Worm (Caenorhabditis elegans) whole organism, L4 larva: ENCODE measurements around the gene cal-2.
A peak's percentile ranks its signal among the peaks of the same experiment; 100 is the strongest.

Experiments used
- D1046.2 ChIP-seq: fragments of 200-800 bp; sonication (Bioruptor generic); IDR thresholded peaks from 2 replicates; pipeline ENCODE4 v1.3.6; 2022; ENCODE audit warnings: missing genetic modification characterization, missing compliant biosample characterization
- F37D6.2 ChIP-seq: sonication (generic microtip); optimal IDR thresholded peaks from 2 replicates; lab custom pipeline; 2016; ENCODE audit warnings: mild to moderate bottlenecking, missing genetic modification characterization, missing compliant biosample characterization
- F49E8.2 ChIP-seq: sonication (generic microtip); optimal IDR thresholded peaks from 2 replicates; lab custom pipeline; 2016; ENCODE audit warnings: missing compliant biosample characterization, mild to moderate bottlenecking, missing genetic modification characterization, borderline replicate concordance
- T20F7.1 ChIP-seq: fragments of 200-800 bp; sonication (Bioruptor generic); optimal IDR thresholded peaks from 2 replicates; lab custom pipeline; 2018; ENCODE audit warnings: mild to moderate bottlenecking, missing genetic modification characterization, missing compliant biosample characterization
- Y75B8A.6 ChIP-seq: fragments of 200-800 bp; sonication (Bioruptor generic); IDR thresholded peaks from 2 replicates; pipeline ENCODE4 v1.3.6; 2022; ENCODE audit warnings: missing genetic modification reagents, missing genetic modification characterization, missing compliant biosample characterization
- aly-2 ChIP-seq: sonication (generic microtip); optimal IDR thresholded peaks from 2 replicates; lab custom pipeline; 2018; ENCODE audit warnings: missing biosample characterization, missing genetic modification characterization
- ceh-32 ChIP-seq: sonication (generic microtip); optimal IDR thresholded peaks from 2 replicates; lab custom pipeline; 2016; ENCODE audit warnings: mild to moderate bottlenecking, missing genetic modification characterization, missing compliant biosample characterization; ENCODE audit not compliant: poor library complexity
- ceh-44 ChIP-seq: fragments of 200-800 bp; sonication (Bioruptor generic); IDR thresholded peaks from 2 replicates; pipeline ENCODE4 v1.3.6; 2022; ENCODE audit warnings: missing genetic modification reagents, missing genetic modification characterization, missing compliant biosample characterization
- ceh-62 ChIP-seq: sonication (generic microtip); optimal IDR thresholded peaks from 2 replicates; lab custom pipeline; 2017; ENCODE audit warnings: missing biosample characterization, missing genetic modification characterization
- ces-1 ChIP-seq: fragments of 150-350 bp; sonication (generic microtip); optimal IDR thresholded peaks from 4 replicates; lab custom pipeline; 2014; ENCODE audit warnings: missing biosample characterization, missing genetic modification reagents, missing genetic modification characterization
- ctbp-1 ChIP-seq: fragments of 200-800 bp; sonication (Bioruptor generic); IDR thresholded peaks from 2 replicates; pipeline ENCODE4 v1.3.6; 2022; ENCODE audit warnings: missing genetic modification reagents, missing genetic modification characterization, missing compliant biosample characterization
- daf-16 ChIP-seq, 3 experiments: sonication (generic microtip); optimal IDR thresholded peaks; 2 replicates each; lab custom pipeline; 2016 to 2017; ENCODE audit warnings: missing genetic modification characterization in 3 of 3, missing genetic modification reagents in 3 of 3, mild to moderate bottlenecking in 2 of 3, missing compliant biosample characterization in 2 of 3, missing biosample characterization in 1 of 3, moderate library complexity in 1 of 3
- daf-19 ChIP-seq: fragments of 200-800 bp; sonication (Bioruptor generic); conservative IDR thresholded peaks from 2 replicates; pipeline ENCODE4 v1.3.6; 2022; ENCODE audit warnings: missing genetic modification characterization, missing compliant biosample characterization
- daf-8 ChIP-seq: fragments of 200-800 bp; sonication (Bioruptor generic); IDR thresholded peaks from 2 replicates; pipeline ENCODE4 v1.3.6; 2022; ENCODE audit warnings: missing genetic modification characterization, missing compliant biosample characterization
- dmd-9 ChIP-seq: fragments of 200-800 bp; sonication (Bioruptor generic); IDR thresholded peaks from 2 replicates; pipeline ENCODE4 v1.3.6; 2022; ENCODE audit warnings: missing genetic modification reagents, missing genetic modification characterization, missing compliant biosample characterization
- dpl-1 ChIP-seq: fragments of 150-350 bp; optimal IDR thresholded peaks from 2 replicates; lab custom pipeline; 2014; ENCODE audit warnings: missing biosample characterization, missing genetic modification reagents, missing genetic modification characterization
- dve-1 ChIP-seq: sonication (generic microtip); optimal IDR thresholded peaks from 2 replicates; lab custom pipeline; 2017; ENCODE audit warnings: antibody characterized with exemption, mild to moderate bottlenecking, missing genetic modification characterization, missing compliant biosample characterization; ENCODE audit not compliant: insufficient read depth
- hlh-30 ChIP-seq: sonication (generic microtip); optimal IDR thresholded peaks from 2 replicates; lab custom pipeline; 2017; ENCODE audit warnings: antibody characterized with exemption, mild to moderate bottlenecking, missing genetic modification characterization, missing compliant biosample characterization; ENCODE audit not compliant: insufficient read depth
- lim-7 ChIP-seq: fragments of 200-800 bp; sonication (Bioruptor generic); IDR thresholded peaks from 2 replicates; pipeline ENCODE4 v1.3.6; 2022; ENCODE audit warnings: missing genetic modification characterization, missing compliant biosample characterization
- lin-1 ChIP-seq: fragments of 200-800 bp; sonication (Bioruptor generic); IDR thresholded peaks from 2 replicates; pipeline ENCODE4 v1.3.6; 2022; ENCODE audit warnings: missing genetic modification reagents, missing genetic modification characterization, missing compliant biosample characterization
- lin-29 ChIP-seq: fragments of 200-800 bp; sonication (Bioruptor generic); IDR thresholded peaks from 2 replicates; pipeline ENCODE4 v1.3.6; 2022; ENCODE audit warnings: missing genetic modification reagents, missing genetic modification characterization, missing compliant biosample characterization
- lin-38 ChIP-seq: fragments of 200-800 bp; sonication (Bioruptor generic); IDR thresholded peaks from 2 replicates; pipeline ENCODE4 v1.3.6; 2022; ENCODE audit warnings: missing genetic modification reagents, missing genetic modification characterization, missing compliant biosample characterization
- lir-3 ChIP-seq: sonication (generic microtip); optimal IDR thresholded peaks from 2 replicates; lab custom pipeline; 2016; ENCODE audit warnings: mild to moderate bottlenecking, missing genetic modification characterization, missing compliant biosample characterization
- lsy-2 ChIP-seq, 2 experiments: fragments of 150-350 bp in 1 of 2; sonication (generic microtip) in 1 of 2; optimal IDR thresholded peaks; 2 replicates each; lab custom pipeline; 2014 to 2017; ENCODE audit warnings: missing biosample characterization in 2 of 2, missing genetic modification characterization in 2 of 2
- madf-9 ChIP-seq: fragments of 200-800 bp; sonication (Bioruptor generic); conservative IDR thresholded peaks from 2 replicates; pipeline ENCODE4 v1.3.6; 2022; ENCODE audit warnings: missing genetic modification reagents, missing genetic modification characterization, missing compliant biosample characterization
- mdt-29 ChIP-seq: fragments of 200-800 bp; sonication (Bioruptor generic); IDR thresholded peaks from 2 replicates; pipeline ENCODE4 v1.3.6; 2022; ENCODE audit warnings: missing genetic modification reagents, missing genetic modification characterization, missing compliant biosample characterization
- mxl-2 ChIP-seq: fragments of 200-800 bp; sonication (Bioruptor generic); conservative IDR thresholded peaks from 2 replicates; pipeline ENCODE4 v1.3.6; 2022; ENCODE audit warnings: missing genetic modification reagents, missing genetic modification characterization, missing compliant biosample characterization
- mxl-3 ChIP-seq: fragments of 200-800 bp; sonication (Bioruptor generic); optimal IDR thresholded peaks from 2 replicates; lab custom pipeline; 2018; ENCODE audit warnings: mild to moderate bottlenecking, missing genetic modification characterization, missing compliant biosample characterization
- nhr-102 ChIP-seq: sonication (generic microtip); optimal IDR thresholded peaks from 2 replicates; lab custom pipeline; 2016; ENCODE audit warnings: mild to moderate bottlenecking, missing genetic modification characterization, moderate library complexity, missing compliant biosample characterization
- nhr-25 ChIP-seq: sonication (generic microtip); optimal IDR thresholded peaks from 2 replicates; lab custom pipeline; 2017; ENCODE audit warnings: missing genetic modification characterization, mild to moderate bottlenecking, missing compliant biosample characterization, antibody characterized with exemption, moderate library complexity, borderline replicate concordance; ENCODE audit not compliant: insufficient read depth
- nhr-42 ChIP-seq: fragments of 200-800 bp; sonication (Bioruptor generic); IDR thresholded peaks from 2 replicates; pipeline ENCODE4 v1.3.6; 2022; ENCODE audit warnings: missing genetic modification characterization, missing compliant biosample characterization
- nhr-48 ChIP-seq: sonication (generic microtip); optimal IDR thresholded peaks from 2 replicates; lab custom pipeline; 2016; ENCODE audit warnings: mild to moderate bottlenecking, missing genetic modification characterization, missing compliant biosample characterization
- nhr-77 ChIP-seq: fragments of 150-350 bp; optimal IDR thresholded peaks from 2 replicates; lab custom pipeline; 2014; ENCODE audit warnings: missing biosample characterization, missing genetic modification characterization
- php-3 ChIP-seq: fragments of 200-800 bp; sonication (Bioruptor generic); IDR thresholded peaks from 2 replicates; pipeline ENCODE4 v1.3.6; 2022; ENCODE audit warnings: missing genetic modification reagents, missing genetic modification characterization, missing compliant biosample characterization
- saeg-2 ChIP-seq: fragments of 200-800 bp; sonication (Bioruptor generic); IDR thresholded peaks from 2 replicates; pipeline ENCODE4 v1.3.6; 2022; ENCODE audit warnings: missing genetic modification reagents, missing genetic modification characterization, missing compliant biosample characterization
- sdz-12 ChIP-seq: fragments of 200-800 bp; sonication (Bioruptor generic); optimal IDR thresholded peaks from 2 replicates; lab custom pipeline; 2018; ENCODE audit warnings: mild to moderate bottlenecking, missing genetic modification characterization, missing compliant biosample characterization
- skn-1 ChIP-seq: fragments of 150-350 bp; optimal IDR thresholded peaks from 2 replicates; lab custom pipeline; 2014; ENCODE audit warnings: missing biosample characterization, missing genetic modification characterization
- snpc-4 ChIP-seq: fragments of 150-350 bp; optimal IDR thresholded peaks from 2 replicates; lab custom pipeline; 2014; ENCODE audit warnings: missing biosample characterization, missing genetic modification characterization
- spr-1 ChIP-seq: sonication (generic microtip); optimal IDR thresholded peaks from 2 replicates; lab custom pipeline; 2016; ENCODE audit warnings: mild to moderate bottlenecking, missing genetic modification characterization, missing compliant biosample characterization
- tra-1 ChIP-seq: fragments of 200-800 bp; sonication (Bioruptor generic); IDR thresholded peaks from 2 replicates; pipeline ENCODE4 v1.3.6; 2022; ENCODE audit warnings: missing genetic modification reagents, missing genetic modification characterization, missing compliant biosample characterization
- unc-130 ChIP-seq: sonication (generic microtip); optimal IDR thresholded peaks from 2 replicates; lab custom pipeline; 2016; ENCODE audit warnings: missing genetic modification reagents, missing genetic modification characterization, missing compliant biosample characterization
- vab-7 ChIP-seq: fragments of 200-800 bp; sonication (Bioruptor generic); IDR thresholded peaks from 2 replicates; pipeline ENCODE4 v1.3.6; 2022; ENCODE audit warnings: missing genetic modification reagents, missing genetic modification characterization, missing compliant biosample characterization
- zag-1 ChIP-seq: fragments of 150-350 bp; optimal IDR thresholded peaks from 2 replicates; lab custom pipeline; 2014; ENCODE audit warnings: missing biosample characterization, missing genetic modification characterization
- zfp-2 ChIP-seq: sonication (generic microtip); optimal IDR thresholded peaks from 2 replicates; lab custom pipeline; 2016; ENCODE audit warnings: mild to moderate bottlenecking, missing genetic modification characterization, missing compliant biosample characterization
- zfp-3 ChIP-seq: fragments of 200-800 bp; sonication (Bioruptor generic); conservative IDR thresholded peaks from 2 replicates; pipeline ENCODE4 v1.3.6; 2022; ENCODE audit warnings: missing genetic modification reagents, missing genetic modification characterization, missing compliant biosample characterization
- zip-11 ChIP-seq: fragments of 200-800 bp; sonication (Bioruptor generic); IDR thresholded peaks from 2 replicates; pipeline ENCODE4 v1.3.6; 2022; ENCODE audit warnings: missing genetic modification characterization, missing compliant biosample characterization
- zip-2 ChIP-seq: fragments of 150-350 bp; optimal IDR thresholded peaks from 2 replicates; lab custom pipeline; 2014; ENCODE audit warnings: missing biosample characterization, missing genetic modification characterization
- ztf-7 ChIP-seq: fragments of 150-350 bp; optimal IDR thresholded peaks from 2 replicates; lab custom pipeline; 2014; ENCODE audit warnings: missing biosample characterization, missing genetic modification characterization

The cal-2 gene

DNA sequence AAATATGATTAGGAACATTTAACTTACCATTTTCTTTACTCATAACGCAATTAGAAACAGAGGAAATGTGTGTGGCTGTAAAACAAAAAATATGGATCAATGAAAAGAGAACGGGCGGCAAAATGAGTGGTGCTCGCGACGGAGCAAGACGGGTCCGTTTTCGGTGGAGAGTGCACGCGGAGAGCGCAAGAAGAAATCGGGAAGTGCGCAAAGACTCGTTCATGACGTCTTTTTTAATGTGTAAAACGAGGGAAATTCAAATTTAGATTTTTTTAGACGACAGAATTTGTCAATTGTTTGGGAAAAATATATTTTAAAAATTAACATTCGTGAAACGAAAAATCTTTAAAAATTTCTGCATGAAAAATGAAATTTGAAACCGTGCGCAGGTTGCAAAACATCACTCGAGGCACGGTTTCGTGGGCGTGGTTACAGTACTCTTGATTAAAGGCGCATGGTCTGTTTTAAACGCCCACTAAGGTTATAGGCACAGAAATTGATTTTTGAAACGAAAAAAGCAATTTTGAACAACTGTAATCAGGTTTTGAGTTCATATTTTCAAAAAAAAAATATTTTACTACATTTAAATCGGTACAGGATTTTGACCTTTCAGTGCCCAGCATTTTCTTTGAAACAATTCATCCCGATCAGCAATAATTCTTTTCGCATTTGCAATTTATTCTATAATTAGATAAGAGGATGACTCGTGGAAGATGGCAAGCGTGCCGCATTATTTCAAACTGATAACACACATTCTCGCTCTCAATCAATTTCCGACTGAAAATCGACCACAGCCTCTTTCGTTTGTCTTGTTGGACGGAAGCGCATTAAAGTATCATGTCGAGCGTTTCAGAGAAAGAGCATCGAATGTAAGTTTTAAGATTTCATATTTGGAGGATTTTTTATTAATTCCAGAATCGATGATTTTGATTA is 9.0 kb downstream of the cal-2 start, which contains the start of the genes szy-20 and C18E9.5 (continued):
- TF ChIP-seq dve-1 (tag; lab: Kevin White, UChicago) (peak; percentile 60), vab-7 (GFP tag; lab: Robert Waterston, UW) (0 out of 2 replicates have a peak, but pooled peaks have one; percentile 13), lir-3 (tag; lab: Kevin White, UChicago) (no peak), daf-8 (GFP tag; lab: Robert Waterston, UW) (no peak), ces-1 (GFP tag; lab: Kevin White, UChicago) (no peak), unc-130 (GFP tag; lab: Kevin White, UChicago) (peak; percentile 55), hlh-30 (tag; lab: Kevin White, UChicago) (peak; percentile 75), nhr-77 (tag; lab: Kevin White, UChicago) (peak; percentile 43), mxl-2 (no peak), snpc-4 (tag; lab: Kevin White, UChicago) (no peak), php-3 (GFP tag; lab: Robert Waterston, UW) (no peak), mdt-29 (GFP tag; lab: Robert Waterston, UW) (no peak), sdz-12 (GFP tag; lab: Kevin White, UChicago) (no peak), ceh-32 (tag; lab: Kevin White, UChicago) (no peak), ceh-62 (tag; lab: Kevin White, UChicago) (no peak), lim-7 (no peak), ztf-7 (tag; lab: Kevin White, UChicago) (no peak), madf-9 (GFP tag; lab: Robert Waterston, UW) (0 out of 2 replicates have a peak, but pooled peaks have one; percentile 14), nhr-25 (tag; lab: Kevin White, UChicago) (no peak), lin-38 (peak; percentile 75), dmd-9 (GFP tag; lab: Robert Waterston, UW) (no peak), Y75B8A.6 (no peak), tra-1 (GFP tag; lab: Robert Waterston, UW) (no peak), D1046.2 (no peak), lsy-2 (tag; optimal IDR thresholded peaks at IDR 0.05; lab: Kevin White, UChicago) (peak; percentile 9 to 92), daf-19 (GFP tag; lab: Robert Waterston, UW) (no peak), aly-2 (tag; lab: Kevin White, UChicago) (no peak), nhr-42 (peak; percentile 52; the same call in 1 of the 2 replicates), zip-11 (GFP tag; lab: Robert Waterston, UW) (no peak), ctbp-1 (GFP tag; lab: Robert Waterston, UW) (peak; percentile 52; the same call in 1 of the 2 replicates), daf-16 (GFP tag; optimal IDR thresholded peaks at IDR 0.05; lab: Kevin White, UChicago) (peak in 1 of 2 experiments; percentile 58), daf-16 (tag; optimal IDR thresholded peaks at IDR 0.05; lab: Kevin White, UChicago) (peak; percentile 11), T20F7.1 (GFP tag; lab: Kevin White, UChicago) (peak; percentile 87), F37D6.2 (tag; lab: Kevin White, UChicago) (peak; percentile 65), zfp-2 (tag; lab: Kevin White, UChicago) (no peak), zag-1 (tag; lab: Kevin White, UChicago) (no peak), nhr-48 (tag; lab: Kevin White, UChicago) (peak; percentile 14), spr-1 (tag; lab: Kevin White, UChicago) (no peak), F49E8.2 (tag; lab: Kevin White, UChicago) (peak; percentile 32), saeg-2 (0 out of 2 replicates have a peak, but pooled peaks have one; percentile 34), zfp-3 (GFP tag; lab: Robert Waterston, UW) (no peak), zip-2 (tag; lab: Kevin White, UChicago) (no peak), nhr-102 (tag; lab: Kevin White, UChicago) (peak; percentile 47), mxl-3 (GFP tag; lab: Kevin White, UChicago) (no peak), dpl-1 (GFP tag; lab: Kevin White, UChicago) (peak; percentile 96), lin-29 (GFP tag; lab: Robert Waterston, UW) (no peak), ceh-44 (GFP tag; lab: Robert Waterston, UW) (no peak), lin-1 (GFP tag; lab: Robert Waterston, UW) (no peak), skn-1 (tag; lab: Kevin White, UChicago) (no peak)
